Fruit fly (Drosophila melanogaster) whole organism, embryonic: ENCODE data around the gene Rlb1.
A peak's percentile ranks its signal among the peaks of the same experiment; 100 is the strongest.

Experiments used
- Adf1 ChIP-seq: fragments of 200-800 bp; sonication (Bioruptor generic); IDR thresholded peaks from 2 replicates; pipeline ENCODE4 v1.3.6; 2022; ENCODE audit warnings: missing biosample characterization, missing genetic modification characterization
- B-H2 ChIP-seq: fragments of 200-800 bp; sonication (Bioruptor generic); optimal IDR thresholded peaks from 2 replicates; lab custom pipeline; 2018; ENCODE audit warnings: missing biosample characterization, mild to moderate bottlenecking, missing genetic modification characterization
- CG11093 ChIP-seq: fragments of 200-800 bp; sonication (Bioruptor generic); IDR thresholded peaks from 3 replicates; pipeline ENCODE4 v1.3.6; 2022; ENCODE audit warnings: missing biosample characterization, missing genetic modification characterization
- CG11398 ChIP-seq: fragments of 200-800 bp; sonication (Bioruptor generic); optimal IDR thresholded peaks from 2 replicates; lab custom pipeline; 2016; ENCODE audit warnings: missing biosample characterization, missing genetic modification characterization
- CG1233 ChIP-seq: fragments of 200-800 bp; sonication (Bioruptor generic); optimal IDR thresholded peaks from 4 replicates; lab custom pipeline; 2018; ENCODE audit warnings: missing biosample characterization, mild to moderate bottlenecking, missing genetic modification characterization
- CG12769 ChIP-seq: fragments of 200-800 bp; sonication (Bioruptor generic); optimal IDR thresholded peaks from 2 replicates; lab custom pipeline; 2019; ENCODE audit warnings: missing biosample characterization, mild to moderate bottlenecking, missing genetic modification characterization, moderate library complexity
- CG13775 ChIP-seq: fragments of 200-800 bp; sonication (Bioruptor generic); optimal IDR thresholded peaks from 3 replicates; lab custom pipeline; 2017; ENCODE audit warnings: missing biosample characterization, mild to moderate bottlenecking, missing genetic modification characterization
- CG14050 ChIP-seq: fragments of 200-800 bp; sonication (Bioruptor generic); IDR thresholded peaks from 3 replicates; pipeline ENCODE4 v1.3.6; 2022; ENCODE audit warnings: missing biosample characterization, missing genetic modification characterization
- CG14710 ChIP-seq: fragments of 200-800 bp; sonication (Bioruptor generic); optimal IDR thresholded peaks from 3 replicates; lab custom pipeline; 2019; ENCODE audit warnings: missing biosample characterization, mild to moderate bottlenecking, missing genetic modification characterization, moderate library complexity
- CG15601 ChIP-seq: fragments of 200-800 bp; sonication (Bioruptor generic); optimal IDR thresholded peaks from 3 replicates; lab custom pipeline; 2019; ENCODE audit warnings: missing biosample characterization, mild to moderate bottlenecking, missing genetic modification characterization, moderate library complexity
- CG16813 ChIP-seq: fragments of 200-800 bp; sonication (Bioruptor generic); IDR thresholded peaks from 3 replicates; pipeline ENCODE4 v1.3.6; 2022; ENCODE audit warnings: missing biosample characterization, missing genetic modification characterization; ENCODE audit not compliant: partially characterized antibody
- CG18011 ChIP-seq: fragments of 200-800 bp; sonication (Bioruptor generic); optimal IDR thresholded peaks from 2 replicates; lab custom pipeline; 2017; ENCODE audit warnings: missing biosample characterization, missing genetic modification characterization, mild to moderate bottlenecking, moderate library complexity, missing genotype
- CG32532 ChIP-seq: fragments of 200-800 bp; sonication (Bioruptor generic); IDR thresholded peaks from 2 replicates; pipeline ENCODE4 v1.3.6; 2022; ENCODE audit warnings: missing biosample characterization, missing genetic modification characterization
- CG32772 ChIP-seq: fragments of 200-800 bp; sonication (Bioruptor generic); IDR thresholded peaks from 2 replicates; pipeline ENCODE4 v1.3.6; 2022; ENCODE audit warnings: missing biosample characterization, missing genetic modification characterization
- CG4707 ChIP-seq: fragments of 200-800 bp; sonication (Bioruptor generic); optimal IDR thresholded peaks from 2 replicates; lab custom pipeline; 2018; ENCODE audit warnings: missing biosample characterization, mild to moderate bottlenecking, missing genetic modification characterization, moderate library complexity
- CG5953 ChIP-seq: fragments of 200-800 bp; sonication (Bioruptor generic); IDR thresholded peaks from 2 replicates; pipeline ENCODE4 v1.3.6; 2022; ENCODE audit warnings: missing biosample characterization, missing genetic modification characterization
- CG6272 ChIP-seq: fragments of 200-800 bp; sonication (Bioruptor generic); IDR thresholded peaks from 2 replicates; pipeline ENCODE4 v1.3.6; 2022; ENCODE audit warnings: missing biosample characterization, missing genetic modification characterization
- CG7745 ChIP-seq: fragments of 200-800 bp; sonication (Bioruptor generic); optimal IDR thresholded peaks from 2 replicates; lab custom pipeline; 2018; ENCODE audit warnings: missing biosample characterization, mild to moderate bottlenecking, missing genetic modification characterization, moderate library complexity
- CG7839 ChIP-seq: fragments of 200-800 bp; sonication (Bioruptor generic); optimal IDR thresholded peaks from 3 replicates; lab custom pipeline; 2018; ENCODE audit warnings: missing biosample characterization, mild to moderate bottlenecking, missing genetic modification characterization, moderate library complexity
- CG7928 ChIP-seq: fragments of 200-800 bp; sonication (Bioruptor generic); optimal IDR thresholded peaks from 2 replicates; lab custom pipeline; 2017; ENCODE audit warnings: missing biosample characterization, mild to moderate bottlenecking, missing genetic modification characterization
- CG8359 ChIP-seq: fragments of 200-800 bp; sonication (Bioruptor generic); optimal IDR thresholded peaks from 2 replicates; lab custom pipeline; 2017; ENCODE audit warnings: missing biosample characterization, mild to moderate bottlenecking, missing genetic modification characterization, borderline replicate concordance
- CG8924 ChIP-seq: fragments of 200-800 bp; optimal IDR thresholded peaks from 3 replicates; lab custom pipeline; 2019; ENCODE audit warnings: missing biosample characterization, mild to moderate bottlenecking, missing genetic modification characterization, moderate library complexity
- CG9876 ChIP-seq: fragments of 200-800 bp; sonication (Bioruptor generic); optimal IDR thresholded peaks from 2 replicates; lab custom pipeline; 2016; ENCODE audit warnings: missing biosample characterization, missing genetic modification characterization
- CG9932 ChIP-seq: fragments of 200-800 bp; sonication (Bioruptor generic); IDR thresholded peaks from 2 replicates; pipeline ENCODE4 v1.3.6; 2022; ENCODE audit warnings: missing biosample characterization, missing genetic modification characterization
- CrebB ChIP-seq: fragments of 200-800 bp; sonication (Bioruptor generic); optimal IDR thresholded peaks from 3 replicates; lab custom pipeline; 2018; ENCODE audit warnings: missing biosample characterization, mild to moderate bottlenecking, missing genetic modification characterization
- Doc2 ChIP-seq: fragments of 200-800 bp; sonication (Bioruptor generic); IDR thresholded peaks from 2 replicates; pipeline ENCODE4 v1.3.6; 2022; ENCODE audit warnings: missing biosample characterization, missing genetic modification characterization
- Elba2 ChIP-seq: fragments of 200-800 bp; sonication (Bioruptor generic); optimal IDR thresholded peaks from 3 replicates; lab custom pipeline; 2016; ENCODE audit warnings: missing biosample characterization, missing genetic modification characterization
- HLH54F ChIP-seq: fragments of 200-800 bp; sonication (Bioruptor generic); optimal IDR thresholded peaks from 3 replicates; lab custom pipeline; 2016; ENCODE audit warnings: missing biosample characterization, missing genetic modification characterization
- MBD-R2 ChIP-seq: fragments of 200-800 bp; sonication (Bioruptor generic); IDR thresholded peaks from 2 replicates; pipeline ENCODE4 v1.3.6; 2022; ENCODE audit warnings: missing biosample characterization, missing genetic modification characterization
- NFAT ChIP-seq: fragments of 200-800 bp; sonication (Bioruptor generic); IDR thresholded peaks from 2 replicates; pipeline ENCODE4 v1.3.6; 2022; ENCODE audit warnings: missing biosample characterization, missing genetic modification characterization
- Nf-YB ChIP-seq: fragments of 200-800 bp; sonication (Bioruptor generic); optimal IDR thresholded peaks from 3 replicates; lab custom pipeline; 2019; ENCODE audit warnings: missing biosample characterization, mild to moderate bottlenecking, missing genetic modification characterization, moderate library complexity
- Opbp ChIP-seq: fragments of 200-800 bp; sonication (Bioruptor generic); IDR thresholded peaks from 3 replicates; pipeline ENCODE4 v1.3.6; 2022; ENCODE audit warnings: missing biosample characterization, missing genetic modification characterization; ENCODE audit not compliant: partially characterized antibody
- Ptx1 ChIP-seq: fragments of 200-800 bp; sonication (Bioruptor generic); IDR thresholded peaks from 2 replicates; pipeline ENCODE4 v1.3.6; 2022; ENCODE audit warnings: missing biosample characterization, missing genetic modification characterization
- Sox100B ChIP-seq: fragments of 200-800 bp; sonication (Bioruptor generic); optimal IDR thresholded peaks from 3 replicates; lab custom pipeline; 2018; ENCODE audit warnings: missing biosample characterization, mild to moderate bottlenecking, missing genetic modification characterization
- Taf1 ChIP-seq: fragments of 200-800 bp; sonication (Bioruptor generic); IDR thresholded peaks from 2 replicates; pipeline ENCODE4 v1.3.6; 2022; ENCODE audit warnings: missing biosample characterization, missing genetic modification characterization
- Vsx1 ChIP-seq: fragments of 200-800 bp; sonication (Bioruptor generic); optimal IDR thresholded peaks from 2 replicates; lab custom pipeline; 2017; ENCODE audit warnings: missing biosample characterization, mild to moderate bottlenecking, missing genetic modification characterization, missing genetic modification reagents
- abd-A ChIP-seq: fragments of 200-800 bp; sonication (Bioruptor generic); optimal IDR thresholded peaks from 3 replicates; lab custom pipeline; 2019; ENCODE audit warnings: missing biosample characterization, mild to moderate bottlenecking, missing genetic modification characterization, moderate library complexity
- chn ChIP-seq: fragments of 200-800 bp; sonication (Bioruptor generic); optimal IDR thresholded peaks from 2 replicates; lab custom pipeline; 2016; ENCODE audit warnings: missing biosample characterization, missing genetic modification characterization
- dmrt11E ChIP-seq: fragments of 200-800 bp; sonication (Bioruptor generic); optimal IDR thresholded peaks from 3 replicates; lab custom pipeline; 2018; ENCODE audit warnings: missing biosample characterization, mild to moderate bottlenecking, missing genetic modification characterization, moderate library complexity
- gce ChIP-seq: fragments of 200-800 bp; sonication (Bioruptor generic); IDR thresholded peaks from 3 replicates; pipeline ENCODE4 v1.3.6; 2022; ENCODE audit warnings: missing biosample characterization, missing genetic modification characterization
- gcm2 ChIP-seq: fragments of 200-800 bp; sonication (Bioruptor generic); optimal IDR thresholded peaks from 2 replicates; lab custom pipeline; 2016; ENCODE audit warnings: missing biosample characterization, missing genetic modification characterization
- gem ChIP-seq: fragments of 200-800 bp; sonication (Bioruptor generic); optimal IDR thresholded peaks from 2 replicates; lab custom pipeline; 2019; ENCODE audit warnings: missing biosample characterization, mild to moderate bottlenecking, missing genetic modification characterization, moderate library complexity
- h ChIP-seq: fragments of >200 bp; optimal IDR thresholded peaks from 2 replicates; lab custom pipeline; 2017
- insv ChIP-seq, 2 experiments: fragments of 200-800 bp; sonication (Bioruptor generic); optimal IDR thresholded peaks; 3 replicates each; lab custom pipeline; 2016 to 2018; ENCODE audit warnings: missing biosample characterization in 2 of 2, missing genetic modification characterization in 2 of 2
- nmo ChIP-seq: fragments of 200-800 bp; sonication (Bioruptor generic); optimal IDR thresholded peaks from 2 replicates; lab custom pipeline; 2018; ENCODE audit warnings: missing biosample characterization, mild to moderate bottlenecking, missing genetic modification characterization, moderate library complexity
- pan ChIP-seq, 4 experiments: fragments of >200 bp in 3 of 4; fragments of 200-800 bp in 1 of 4; sonication (Bioruptor generic) in 1 of 4; optimal IDR thresholded peaks in 3 of 4; IDR thresholded peaks in 1 of 4; 2 replicates each; pipeline versions ENCODE4 v1.3.6 to Lab custom; 2017 to 2022; ENCODE audit warnings: missing biosample characterization in 2 of 4, missing genetic modification characterization in 2 of 4, mixed read lengths in 1 of 4
- prd ChIP-seq, 3 experiments: fragments of >200 bp in 2 of 3; fragments of 200-800 bp in 1 of 3; sonication (Bioruptor generic) in 1 of 3; optimal IDR thresholded peaks in 2 of 3; IDR thresholded peaks in 1 of 3; 2 replicates in 2 of 3; 3 replicates in 1 of 3; pipeline versions ENCODE4 v1.3.6 to Lab custom; 2017 to 2022; ENCODE audit warnings: missing biosample characterization in 1 of 3, missing genetic modification characterization in 1 of 3
- pum ChIP-seq: fragments of 200-800 bp; sonication (Bioruptor generic); optimal IDR thresholded peaks from 2 replicates; lab custom pipeline; 2016; ENCODE audit warnings: missing biosample characterization, missing genetic modification characterization
- tna ChIP-seq: fragments of 200-800 bp; sonication (Bioruptor generic); IDR thresholded peaks from 2 replicates; pipeline ENCODE4 v1.3.6; 2022; ENCODE audit warnings: missing biosample characterization, missing genetic modification characterization; ENCODE audit not compliant: partially characterized antibody
- vfl ChIP-seq: fragments of 200-800 bp; sonication (Bioruptor generic); optimal IDR thresholded peaks from 2 replicates; lab custom pipeline; 2016; ENCODE audit warnings: missing biosample characterization, missing genetic modification characterization

The Rlb1 gene

dm6 chr3R:9515860-9516344 is 2.8 kb downstream of the Rlb1 start, which contains the start of the genes mRpL47, CG8176 and Kdm3 (continued):
- TF ChIP-seq CG5953, result no peak
- no peak for TF ChIP-seq Vsx1 (GFP tag; lab: Kevin White, UChicago)
- TF ChIP-seq CG8924, result peak; percentile 71
- TF ChIP-seq Adf1 (GFP tag; lab: Robert Waterston, UW), result no peak
- TF ChIP-seq CG32772, result no peak
- peak; percentile 86 for TF ChIP-seq B-H2 (GFP tag; lab: Kevin White, UChicago)
- no peak for TF ChIP-seq prd (optimal IDR thresholded peaks at IDR 0.05; lab: Kevin White, UChicago)
- no peak for TF ChIP-seq prd (GFP tag; IDR thresholded peaks at IDR 0.05; lab: Robert Waterston, UW)
- no peak for TF ChIP-seq CG16813 (GFP tag; lab: Robert Waterston, UW)
- TF ChIP-seq Taf1 (GFP tag; lab: Robert Waterston, UW), result no peak
- no peak for TF ChIP-seq CG4707
- peak; percentile 83 for TF ChIP-seq HLH54F
- no peak for TF ChIP-seq Elba2 (GFP tag; lab: Kevin White, UChicago)
- TF ChIP-seq nmo (GFP tag; lab: Kevin White, UChicago), result peak; percentile 87
- no peak for TF ChIP-seq tna (GFP tag; lab: Robert Waterston, UW)
- TF ChIP-seq CG32532 (GFP tag; lab: Robert Waterston, UW), result no peak
- TF ChIP-seq gce (GFP tag; lab: Robert Waterston, UW), result no peak
- TF ChIP-seq CG1233 (GFP tag; lab: Kevin White, UChicago), result peak; percentile 31
- TF ChIP-seq MBD-R2, result no peak
- peak; percentile 81 for TF ChIP-seq CG15601 (tag; lab: Kevin White, UChicago)
- TF ChIP-seq CG7745 (tag; lab: Kevin White, UChicago), result peak; percentile 55
- peak in 1 of 2 experiments; percentile 52 for TF ChIP-seq insv (GFP tag; optimal IDR thresholded peaks at IDR 0.05; lab: Kevin White, UChicago)
- TF ChIP-seq gcm2 (GFP tag; lab: Kevin White, UChicago), result no peak
- no peak for TF ChIP-seq h (lab: Kevin White, UChicago)
- TF ChIP-seq CG11093, result no peak; the same call in 2 of the 3 replicates
- peak; percentile 86 for TF ChIP-seq CG14710 (tag; lab: Kevin White, UChicago)
- no peak for TF ChIP-seq pan (optimal IDR thresholded peaks at IDR 0.05; lab: Kevin White, UChicago)
- TF ChIP-seq pan (GFP tag; optimal IDR thresholded peaks at IDR 0.05 in 1 of 2, IDR thresholded peaks at IDR 0.05 in 1 of 2), result no peak
- no peak for TF ChIP-seq gem (tag; lab: Kevin White, UChicago)
- TF ChIP-seq Ptx1, result no peak
- TF ChIP-seq Nf-YB (GFP tag; lab: Kevin White, UChicago), result no peak
- TF ChIP-seq Doc2 (GFP tag; lab: Robert Waterston, UW), result no peak
- peak; percentile 98 for TF ChIP-seq CG7928 (GFP tag; lab: Kevin White, UChicago)
- TF ChIP-seq CG6272 (GFP tag; lab: Robert Waterston, UW), result peak; percentile 73
- TF ChIP-seq chn (GFP tag; lab: Kevin White, UChicago), result peak; percentile 75
- TF ChIP-seq NFAT, result no peak
- no peak for TF ChIP-seq CG9932 (GFP tag; lab: Robert Waterston, UW)
- TF ChIP-seq CrebB (tag; lab: Kevin White, UChicago), result peak; percentile 47
- TF ChIP-seq abd-A (tag; lab: Kevin White, UChicago), result no peak
- peak; percentile 8 for TF ChIP-seq dmrt11E
- TF ChIP-seq CG18011, result peak; percentile 21
- peak; percentile 79 for TF ChIP-seq pum (GFP tag; lab: Kevin White, UChicago)
- TF ChIP-seq CG13775 (GFP tag; lab: Kevin White, UChicago), result peak; percentile 35
- TF ChIP-seq CG14050, result no peak
- no peak for TF ChIP-seq CG8359 (GFP tag; lab: Kevin White, UChicago)
- peak; percentile 86 for TF ChIP-seq CG9876
- no peak for TF ChIP-seq Sox100B (GFP tag; lab: Kevin White, UChicago)
- peak; percentile 79 for TF ChIP-seq vfl (GFP tag; lab: Kevin White, UChicago)
- TF ChIP-seq Opbp (GFP tag; lab: Robert Waterston, UW), result no peak
- no peak for TF ChIP-seq CG7839 (tag; lab: Kevin White, UChicago)
- peak; percentile 83 for TF ChIP-seq CG12769
- peak; percentile 38 for TF ChIP-seq CG11398 (GFP tag; lab: Kevin White, UChicago)
